Fruit fly (Drosophila melanogaster) whole organism, prepupa: ENCODE results near the gene Vps52.

Experiments
- Blimp-1 ChIP-seq: fragments of 200-800 bp; sonication (Bioruptor generic); optimal IDR thresholded peaks from 3 replicates; lab custom pipeline; 2017; ENCODE audit warnings: missing biosample characterization, missing genetic modification characterization, mild to moderate bottlenecking, moderate library complexity, missing genetic modification reagents
- CG10631 ChIP-seq: fragments of 200-800 bp; sonication (Bioruptor generic); optimal IDR thresholded peaks from 2 replicates; lab custom pipeline; 2016; ENCODE audit warnings: missing biosample characterization, missing genetic modification characterization
- CG10669 ChIP-seq: fragments of 200-800 bp; sonication (Bioruptor generic); optimal IDR thresholded peaks from 3 replicates; lab custom pipeline; 2018; ENCODE audit warnings: missing biosample characterization, mild to moderate bottlenecking, missing genetic modification characterization, moderate library complexity
- CG11762 ChIP-seq: fragments of 200-800 bp; sonication (Bioruptor generic); optimal IDR thresholded peaks from 3 replicates; lab custom pipeline; 2016; ENCODE audit warnings: missing biosample characterization, missing genetic modification characterization; ENCODE audit not compliant: insufficient read depth
- CG11902 ChIP-seq: fragments of 200-800 bp; sonication (Bioruptor generic); optimal IDR thresholded peaks from 3 replicates; lab custom pipeline; 2016; ENCODE audit warnings: missing biosample characterization, missing genetic modification characterization
- CG15336 ChIP-seq: fragments of 200-800 bp; sonication (Bioruptor generic); IDR thresholded peaks from 2 replicates; pipeline ENCODE4 v1.3.6; 2022; ENCODE audit warnings: missing biosample characterization, missing genetic modification characterization
- CG16779 ChIP-seq: fragments of 200-800 bp; sonication (Bioruptor generic); optimal IDR thresholded peaks from 3 replicates; lab custom pipeline; 2017; ENCODE audit warnings: missing biosample characterization, mild to moderate bottlenecking, missing genetic modification characterization
- CG3032 ChIP-seq: fragments of 200-800 bp; optimal IDR thresholded peaks from 2 replicates; lab custom pipeline; 2019; ENCODE audit warnings: missing biosample characterization, mild to moderate bottlenecking, missing genetic modification characterization, moderate library complexity
- CG31627 ChIP-seq: fragments of 200-800 bp; sonication (Bioruptor generic); optimal IDR thresholded peaks from 3 replicates; lab custom pipeline; 2016; ENCODE audit warnings: missing biosample characterization, missing genetic modification characterization
- CG32006 ChIP-seq: fragments of 200-800 bp; sonication (Bioruptor generic); optimal IDR thresholded peaks from 3 replicates; lab custom pipeline; 2017; ENCODE audit warnings: missing biosample characterization, mild to moderate bottlenecking, missing genetic modification characterization
- CG34406 ChIP-seq: fragments of 200-800 bp; sonication (Bioruptor generic); optimal IDR thresholded peaks from 3 replicates; lab custom pipeline; 2016; ENCODE audit warnings: missing biosample characterization, missing genetic modification characterization
- CG3919 ChIP-seq: fragments of 200-800 bp; sonication (Bioruptor generic); optimal IDR thresholded peaks from 3 replicates; lab custom pipeline; 2016; ENCODE audit warnings: missing biosample characterization, missing genetic modification characterization
- CG4318 ChIP-seq: fragments of 200-800 bp; sonication (Bioruptor generic); optimal IDR thresholded peaks from 3 replicates; lab custom pipeline; 2017; ENCODE audit warnings: missing biosample characterization, mild to moderate bottlenecking, missing genetic modification characterization
- CG6163 ChIP-seq: fragments of 200-800 bp; sonication (Bioruptor generic); IDR thresholded peaks from 3 replicates; pipeline ENCODE4 v1.3.6; 2022; ENCODE audit warnings: missing biosample characterization, missing genetic modification characterization
- CG6276 ChIP-seq: fragments of 200-800 bp; sonication (Bioruptor generic); optimal IDR thresholded peaks from 2 replicates; lab custom pipeline; 2017; ENCODE audit warnings: missing biosample characterization, mild to moderate bottlenecking, missing genetic modification characterization
- CG6808 ChIP-seq: fragments of 200-800 bp; sonication (Bioruptor generic); optimal IDR thresholded peaks from 3 replicates; lab custom pipeline; 2017; ENCODE audit warnings: missing biosample characterization, missing genetic modification characterization, mild to moderate bottlenecking, moderate library complexity, missing genetic modification reagents
- CG7368 ChIP-seq: fragments of 200-800 bp; sonication (Bioruptor generic); optimal IDR thresholded peaks from 3 replicates; lab custom pipeline; 2016; ENCODE audit warnings: missing biosample characterization, missing genetic modification characterization
- CG8119 ChIP-seq: fragments of 200-800 bp; sonication (Bioruptor generic); IDR thresholded peaks from 3 replicates; pipeline ENCODE4 v1.3.6; 2022; ENCODE audit warnings: missing biosample characterization, missing genetic modification characterization
- CG8319 ChIP-seq: fragments of 200-800 bp; sonication (Bioruptor generic); optimal IDR thresholded peaks from 3 replicates; lab custom pipeline; 2016; ENCODE audit warnings: missing biosample characterization, missing genetic modification characterization
- CG8632 ChIP-seq: fragments of 200-800 bp; sonication (Bioruptor generic); optimal IDR thresholded peaks from 3 replicates; lab custom pipeline; 2016; ENCODE audit warnings: missing biosample characterization, missing genetic modification characterization
- CG9139 ChIP-seq: fragments of 200-800 bp; sonication (Bioruptor generic); optimal IDR thresholded peaks from 3 replicates; lab custom pipeline; 2017; ENCODE audit warnings: missing biosample characterization, mild to moderate bottlenecking, missing genetic modification characterization
- Eip75B ChIP-seq: fragments of 200-800 bp; sonication (Bioruptor generic); optimal IDR thresholded peaks from 3 replicates; lab custom pipeline; 2016; ENCODE audit warnings: missing biosample characterization, missing genetic modification characterization
- Eip93F ChIP-seq: fragments of 200-800 bp; sonication (Bioruptor generic); optimal IDR thresholded peaks from 2 replicates; lab custom pipeline; 2016; ENCODE audit warnings: missing biosample characterization, mild to moderate bottlenecking, missing genetic modification characterization
- Ets21C ChIP-seq: fragments of 200-800 bp; sonication (Bioruptor generic); optimal IDR thresholded peaks from 3 replicates; lab custom pipeline; 2016; ENCODE audit warnings: missing biosample characterization, missing genetic modification characterization
- Ets96B ChIP-seq: fragments of 200-800 bp; optimal IDR thresholded peaks from 2 replicates; lab custom pipeline; 2019; ENCODE audit warnings: missing biosample characterization, mild to moderate bottlenecking, missing genetic modification characterization, moderate library complexity
- Hr38 ChIP-seq: sonication (Bioruptor generic); optimal IDR thresholded peaks from 2 replicates; lab custom pipeline; 2016; ENCODE audit warnings: missing biosample characterization, missing genetic modification characterization
- Hr4 ChIP-seq: fragments of 200-800 bp; sonication (Bioruptor generic); optimal IDR thresholded peaks from 3 replicates; lab custom pipeline; 2016; ENCODE audit warnings: missing biosample characterization, missing genetic modification characterization
- Lpt ChIP-seq: fragments of 200-800 bp; sonication (Bioruptor generic); optimal IDR thresholded peaks from 3 replicates; lab custom pipeline; 2016; ENCODE audit warnings: missing biosample characterization, missing genetic modification characterization
- OdsH ChIP-seq: fragments of 200-800 bp; sonication (Bioruptor generic); optimal IDR thresholded peaks from 3 replicates; lab custom pipeline; 2016; ENCODE audit warnings: missing biosample characterization, missing genetic modification characterization
- Smox ChIP-seq: fragments of 200-800 bp; sonication (Bioruptor generic); optimal IDR thresholded peaks from 3 replicates; lab custom pipeline; 2016; ENCODE audit warnings: missing biosample characterization, missing genetic modification characterization
- Sox102F ChIP-seq: fragments of 200-800 bp; sonication (Bioruptor generic); optimal IDR thresholded peaks from 2 replicates; lab custom pipeline; 2016; ENCODE audit warnings: missing biosample characterization, mild to moderate bottlenecking, missing genetic modification characterization
- Sox14 ChIP-seq: fragments of 200-800 bp; sonication (Bioruptor generic); optimal IDR thresholded peaks from 3 replicates; lab custom pipeline; 2016; ENCODE audit warnings: missing biosample characterization, missing genetic modification characterization
- achi ChIP-seq: fragments of 200-800 bp; sonication (Bioruptor generic); optimal IDR thresholded peaks from 3 replicates; lab custom pipeline; 2016; ENCODE audit warnings: missing biosample characterization, missing genetic modification characterization
- acj6 ChIP-seq: fragments of 200-800 bp; sonication (Bioruptor generic); optimal IDR thresholded peaks from 3 replicates; lab custom pipeline; 2016; ENCODE audit warnings: missing biosample characterization, missing genetic modification characterization
- dac ChIP-seq: fragments of 200-800 bp; sonication (Bioruptor generic); optimal IDR thresholded peaks from 2 replicates; lab custom pipeline; 2017; ENCODE audit warnings: missing biosample characterization, mild to moderate bottlenecking, missing genetic modification characterization
- dsx ChIP-seq: fragments of 200-800 bp; optimal IDR thresholded peaks from 3 replicates; lab custom pipeline; 2019; ENCODE audit warnings: missing biosample characterization, mild to moderate bottlenecking, missing genetic modification characterization, moderate library complexity; ENCODE audit not compliant: poor library complexity, severe bottlenecking
- esn ChIP-seq: fragments of 200-800 bp; sonication (Bioruptor generic); optimal IDR thresholded peaks from 2 replicates; lab custom pipeline; 2016; ENCODE audit warnings: missing biosample characterization, mild to moderate bottlenecking, missing genetic modification characterization, moderate library complexity
- fkh ChIP-seq: fragments of 200-800 bp; sonication (Bioruptor generic); optimal IDR thresholded peaks from 3 replicates; lab custom pipeline; 2017; ENCODE audit warnings: missing biosample characterization, mild to moderate bottlenecking, missing genetic modification characterization, moderate library complexity
- lz ChIP-seq: fragments of 200-800 bp; sonication (Bioruptor generic); optimal IDR thresholded peaks from 3 replicates; lab custom pipeline; 2016; ENCODE audit warnings: missing biosample characterization, missing genetic modification characterization
- net ChIP-seq: fragments of 200-800 bp; sonication (Bioruptor generic); optimal IDR thresholded peaks from 3 replicates; lab custom pipeline; 2016; ENCODE audit warnings: missing biosample characterization, missing genetic modification characterization
- pdm3 ChIP-seq: fragments of 200-800 bp; sonication (Bioruptor generic); optimal IDR thresholded peaks from 3 replicates; lab custom pipeline; 2016; ENCODE audit warnings: missing biosample characterization, missing genetic modification characterization
- salr ChIP-seq, 2 experiments: fragments of 200-800 bp; sonication (Bioruptor generic); optimal IDR thresholded peaks; 3 replicates each; lab custom pipeline; 2016 to 2018; ENCODE audit warnings: missing biosample characterization in 2 of 2, missing genetic modification characterization in 2 of 2, mild to moderate bottlenecking in 1 of 2
- spab ChIP-seq: fragments of 200-800 bp; sonication (Bioruptor generic); optimal IDR thresholded peaks from 2 replicates; lab custom pipeline; 2017; ENCODE audit warnings: missing biosample characterization, mild to moderate bottlenecking, missing genetic modification characterization, missing genetic modification reagents
- ss ChIP-seq, 2 experiments: fragments of 200-800 bp; sonication (Bioruptor generic); optimal IDR thresholded peaks; 2 replicates in 1 of 2; 3 replicates in 1 of 2; lab custom pipeline; 2017 to 2018; ENCODE audit warnings: mild to moderate bottlenecking in 2 of 2, missing biosample characterization in 2 of 2, missing genetic modification characterization in 2 of 2, moderate library complexity in 1 of 2
- topi ChIP-seq: fragments of 200-800 bp; sonication (Bioruptor generic); optimal IDR thresholded peaks from 3 replicates; lab custom pipeline; 2016; ENCODE audit warnings: missing biosample characterization, missing genetic modification characterization
- vri ChIP-seq: fragments of 200-800 bp; sonication (Bioruptor generic); optimal IDR thresholded peaks from 3 replicates; lab custom pipeline; 2016; ENCODE audit warnings: missing biosample characterization, mild to moderate bottlenecking, missing genetic modification characterization

The Vps52 gene

DNA sequence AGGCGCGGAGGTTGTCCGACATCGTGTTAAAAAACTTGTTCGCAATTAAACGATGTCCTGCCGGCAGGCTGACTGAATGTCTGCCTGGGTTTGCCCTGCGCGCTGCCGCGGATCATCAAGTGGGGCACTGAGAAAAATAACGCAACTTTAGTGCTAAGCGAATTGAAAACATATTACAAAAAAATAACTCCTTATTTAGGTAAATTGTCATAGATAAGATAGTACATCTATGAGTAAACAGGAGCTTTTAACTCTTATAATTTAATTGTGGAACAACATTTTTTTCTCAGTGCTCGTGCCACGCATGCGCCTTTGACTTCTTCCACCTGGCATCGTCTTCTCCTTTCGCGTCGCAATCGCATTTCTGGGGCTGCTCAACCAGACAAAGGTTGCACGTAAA, 43.7 kb downstream of the Vps52 start (continued):
- no peak for TF ChIP-seq Hr38 (GFP tag; lab: Kevin White, UChicago)
- 0 out of 3 replicates have a peak, but pooled peaks have one; percentile 28 for TF ChIP-seq CG8119 (GFP tag; lab: Robert Waterston, UW)
- TF ChIP-seq dac (GFP tag; lab: Kevin White, UChicago), result no peak
- TF ChIP-seq net (GFP tag; lab: Kevin White, UChicago), result peak; percentile 48
- peak; percentile 81 for TF ChIP-seq Eip75B (GFP tag; lab: Kevin White, UChicago)
- TF ChIP-seq CG7368, result peak; percentile 40
- TF ChIP-seq CG4318 (GFP tag; lab: Kevin White, UChicago), result no peak
- TF ChIP-seq pdm3 (GFP tag; lab: Kevin White, UChicago), result peak; percentile 55
- TF ChIP-seq Eip93F (GFP tag; lab: Kevin White, UChicago), result peak; percentile 35
- TF ChIP-seq ss (GFP tag; optimal IDR thresholded peaks at IDR 0.05; lab: Kevin White, UChicago), result peak; percentile 72 to 91
- peak; percentile 67 for TF ChIP-seq CG3919 (GFP tag; lab: Kevin White, UChicago)
- TF ChIP-seq vri (GFP tag; lab: Kevin White, UChicago), result peak; percentile 44
- TF ChIP-seq Hr4, result no peak
- peak; percentile 66 for TF ChIP-seq topi
- TF ChIP-seq CG9139, result peak; percentile 77
- no peak for TF ChIP-seq CG15336 (GFP tag; lab: Robert Waterston, UW)
- peak; percentile 66 for TF ChIP-seq CG10631 (GFP tag; lab: Kevin White, UChicago)
- peak; percentile 57 for TF ChIP-seq CG11902 (GFP tag; lab: Kevin White, UChicago)
- TF ChIP-seq CG8632 (GFP tag; lab: Kevin White, UChicago), result peak; percentile 65
- TF ChIP-seq Sox102F (GFP tag; lab: Kevin White, UChicago), result peak; percentile 63
- peak; percentile 54 for TF ChIP-seq Smox (GFP tag; lab: Kevin White, UChicago)
- peak; percentile 53 for TF ChIP-seq lz (GFP tag; lab: Kevin White, UChicago)

DNA sequence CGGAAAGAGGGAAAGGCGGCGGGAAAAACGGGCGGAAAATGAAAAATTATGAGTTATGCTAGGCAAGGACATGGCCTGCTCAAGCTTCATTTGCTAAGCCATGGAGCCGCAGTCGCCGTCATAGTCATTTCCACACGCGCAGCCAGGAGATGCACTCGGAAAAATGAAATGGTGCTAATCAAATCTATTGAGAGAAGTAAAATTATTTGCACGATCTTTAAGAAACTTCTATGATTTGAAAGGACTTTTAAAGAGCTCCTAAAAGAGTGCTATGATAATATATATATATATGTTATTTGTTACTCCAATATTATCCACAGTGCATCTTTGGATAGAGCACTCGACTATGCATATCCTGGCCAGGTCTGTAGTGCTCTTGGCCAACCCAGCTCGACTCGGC, 44.6 kb downstream of the Vps52 start:
- TF ChIP-seq CG10631 (GFP tag; lab: Kevin White, UChicago), result peak; percentile 63
- TF ChIP-seq Hr38 (GFP tag; lab: Kevin White, UChicago), result no peak
- TF ChIP-seq dsx (GFP tag; lab: Kevin White, UChicago), result peak; percentile 61
- peak; percentile 49 for TF ChIP-seq achi
- TF ChIP-seq CG11902 (GFP tag; lab: Kevin White, UChicago), result no peak
- no peak for TF ChIP-seq Lpt (GFP tag; lab: Kevin White, UChicago)
- TF ChIP-seq spab (GFP tag; lab: Kevin White, UChicago), result peak; percentile 64
- peak; percentile 9 for TF ChIP-seq Hr4
- TF ChIP-seq lz (GFP tag; lab: Kevin White, UChicago), result no peak
- no peak for TF ChIP-seq CG11762 (GFP tag; lab: Kevin White, UChicago)
- TF ChIP-seq CG7368, result no peak
- peak; percentile 51; the same call in 2 of the 3 replicates for TF ChIP-seq CG8119 (GFP tag; lab: Robert Waterston, UW)
- TF ChIP-seq dac (GFP tag; lab: Kevin White, UChicago), result no peak
- TF ChIP-seq CG31627 (GFP tag; lab: Kevin White, UChicago), result no peak
- TF ChIP-seq CG3032 (tag; lab: Kevin White, UChicago), result peak; percentile 74
- no peak for TF ChIP-seq topi
- peak; percentile 42 for TF ChIP-seq acj6
- peak; percentile 70 for TF ChIP-seq CG6808 (GFP tag; lab: Kevin White, UChicago)
- no peak for TF ChIP-seq Blimp-1 (GFP tag; lab: Kevin White, UChicago)
- TF ChIP-seq CG8319 (GFP tag; lab: Kevin White, UChicago), result no peak
- TF ChIP-seq Sox14 (GFP tag; lab: Kevin White, UChicago), result no peak
- TF ChIP-seq fkh (GFP tag; lab: Kevin White, UChicago), result no peak
- TF ChIP-seq CG3919 (GFP tag; lab: Kevin White, UChicago), result peak; percentile 54
- no peak for TF ChIP-seq net (GFP tag; lab: Kevin White, UChicago)
- no peak for TF ChIP-seq pdm3 (GFP tag; lab: Kevin White, UChicago)
- no peak for TF ChIP-seq Ets21C
- peak; percentile 9 for TF ChIP-seq Eip75B (GFP tag; lab: Kevin White, UChicago)
- peak; percentile 23 for TF ChIP-seq salr (GFP tag; optimal IDR thresholded peaks at IDR 0.05; lab: Kevin White, UChicago)
- TF ChIP-seq Ets96B (tag; lab: Kevin White, UChicago), result peak; percentile 73
- peak; percentile 51 for TF ChIP-seq CG10669 (GFP tag; lab: Kevin White, UChicago)
- peak; percentile 52 for TF ChIP-seq CG15336 (GFP tag; lab: Robert Waterston, UW)
- TF ChIP-seq OdsH (GFP tag; lab: Kevin White, UChicago), result peak; percentile 51
- TF ChIP-seq CG32006 (GFP tag; lab: Kevin White, UChicago), result peak; percentile 51
- no peak for TF ChIP-seq CG6276 (GFP tag; lab: Kevin White, UChicago)
- no peak for TF ChIP-seq CG34406 (GFP tag; lab: Kevin White, UChicago)
- TF ChIP-seq esn, result no peak
- no peak for TF ChIP-seq vri (GFP tag; lab: Kevin White, UChicago)
- no peak for TF ChIP-seq CG16779
- TF ChIP-seq Smox (GFP tag; lab: Kevin White, UChicago), result no peak
- peak; percentile 78 for TF ChIP-seq CG6163
